Fruit fly (Drosophila melanogaster) whole organism, embryonic: ENCODE measurements around the gene rictor.

ENCODE experiments used
- Asciz ChIP-seq: fragments of 200-800 bp; sonication (Bioruptor generic); optimal IDR thresholded peaks from 2 replicates; lab custom pipeline; 2017; ENCODE audit warnings: missing biosample characterization, mild to moderate bottlenecking, missing genetic modification characterization, missing genetic modification reagents
- Atf-2 ChIP-seq: fragments of 200-800 bp; sonication (Bioruptor generic); optimal IDR thresholded peaks from 2 replicates; lab custom pipeline; 2016; ENCODE audit warnings: missing biosample characterization, missing genetic modification characterization
- Bgb ChIP-seq: fragments of 200-800 bp; sonication (Bioruptor generic); IDR thresholded peaks from 2 replicates; pipeline ENCODE4 v1.3.6; 2022; ENCODE audit warnings: missing biosample characterization, missing genetic modification characterization; ENCODE audit not compliant: partially characterized antibody
- CG11398 ChIP-seq: fragments of 200-800 bp; sonication (Bioruptor generic); optimal IDR thresholded peaks from 2 replicates; lab custom pipeline; 2016; ENCODE audit warnings: missing biosample characterization, missing genetic modification characterization
- CG13123 ChIP-seq: fragments of 200-800 bp; sonication (Bioruptor generic); optimal IDR thresholded peaks from 2 replicates; lab custom pipeline; 2016; ENCODE audit warnings: missing biosample characterization, missing genetic modification characterization
- CG16863 ChIP-seq: fragments of 200-800 bp; sonication (Bioruptor generic); optimal IDR thresholded peaks from 3 replicates; lab custom pipeline; 2016; ENCODE audit warnings: missing biosample characterization, missing genetic modification characterization
- CG17359 ChIP-seq: fragments of 200-800 bp; sonication (Bioruptor generic); optimal IDR thresholded peaks from 3 replicates; lab custom pipeline; 2018; ENCODE audit warnings: missing biosample characterization, mild to moderate bottlenecking, missing genetic modification characterization, moderate library complexity
- CG17568 ChIP-seq: fragments of 200-800 bp; sonication (Bioruptor generic); optimal IDR thresholded peaks from 2 replicates; lab custom pipeline; 2018; ENCODE audit warnings: missing biosample characterization, mild to moderate bottlenecking, missing genetic modification characterization, moderate library complexity
- CG17802 ChIP-seq: fragments of 200-800 bp; sonication (Bioruptor generic); optimal IDR thresholded peaks from 2 replicates; lab custom pipeline; 2018; ENCODE audit warnings: missing biosample characterization, mild to moderate bottlenecking, missing genetic modification characterization, moderate library complexity
- CG18262 ChIP-seq: fragments of 200-800 bp; optimal IDR thresholded peaks from 3 replicates; lab custom pipeline; 2019; ENCODE audit warnings: missing biosample characterization, mild to moderate bottlenecking, missing genetic modification characterization, moderate library complexity
- CG18599 ChIP-seq: fragments of 200-800 bp; sonication (Bioruptor generic); optimal IDR thresholded peaks from 3 replicates; lab custom pipeline; 2017; ENCODE audit warnings: missing biosample characterization, missing genetic modification characterization, mild to moderate bottlenecking, moderate library complexity, missing genetic modification reagents
- CG2199 ChIP-seq: fragments of 200-800 bp; sonication (Bioruptor generic); IDR thresholded peaks from 3 replicates; pipeline ENCODE4 v1.3.6; 2022; ENCODE audit warnings: missing biosample characterization, missing genetic modification characterization
- CG4360 ChIP-seq: fragments of 200-800 bp; sonication (Bioruptor generic); IDR thresholded peaks from 2 replicates; pipeline ENCODE4 v1.3.6; 2022; ENCODE audit warnings: missing biosample characterization, missing genetic modification characterization
- CG6272 ChIP-seq: fragments of 200-800 bp; sonication (Bioruptor generic); IDR thresholded peaks from 2 replicates; pipeline ENCODE4 v1.3.6; 2022; ENCODE audit warnings: missing biosample characterization, missing genetic modification characterization
- CG6654 ChIP-seq: fragments of 200-800 bp; sonication (Bioruptor generic); optimal IDR thresholded peaks from 2 replicates; lab custom pipeline; 2017; ENCODE audit warnings: missing biosample characterization, mild to moderate bottlenecking, missing genetic modification characterization
- CG6813 ChIP-seq: fragments of 200-800 bp; sonication (Bioruptor generic); optimal IDR thresholded peaks from 2 replicates; lab custom pipeline; 2017; ENCODE audit warnings: missing biosample characterization, missing genetic modification characterization, mild to moderate bottlenecking, moderate library complexity, missing genetic modification reagents
- CG8290 ChIP-seq, 3 experiments: fragments of 200-800 bp; sonication (Bioruptor generic); optimal IDR thresholded peaks; 2 replicates each; lab custom pipeline; 2016 to 2019; ENCODE audit warnings: missing biosample characterization in 3 of 3, missing genetic modification characterization in 3 of 3, mild to moderate bottlenecking in 2 of 3, moderate library complexity in 1 of 3
- CG9797 ChIP-seq: fragments of 200-800 bp; sonication (Bioruptor generic); optimal IDR thresholded peaks from 3 replicates; lab custom pipeline; 2018; ENCODE audit warnings: missing biosample characterization, mild to moderate bottlenecking, missing genetic modification characterization
- CG9817 ChIP-seq: fragments of 200-800 bp; sonication (Bioruptor generic); optimal IDR thresholded peaks from 2 replicates; lab custom pipeline; 2018; ENCODE audit warnings: missing biosample characterization, mild to moderate bottlenecking, missing genetic modification characterization, moderate library complexity
- Dfd ChIP-seq, 2 experiments: fragments of >200 bp; optimal IDR thresholded peaks; 2 replicates each; lab custom pipeline; 2017; ENCODE audit warnings: missing biosample characterization in 2 of 2, missing genetic modification characterization in 2 of 2
- Dip2 ChIP-seq: fragments of 200-800 bp; sonication (Bioruptor generic); IDR thresholded peaks from 2 replicates; pipeline ENCODE4 v1.3.6; 2022; ENCODE audit warnings: missing biosample characterization, missing genetic modification characterization
- E2f2 ChIP-seq: fragments of 200-800 bp; sonication (Bioruptor generic); IDR thresholded peaks from 2 replicates; pipeline ENCODE4 v1.3.6; 2022; ENCODE audit warnings: missing biosample characterization, missing genetic modification characterization
- Hey ChIP-seq: fragments of 200-800 bp; sonication (Bioruptor generic); optimal IDR thresholded peaks from 3 replicates; lab custom pipeline; 2018; ENCODE audit warnings: missing biosample characterization, mild to moderate bottlenecking, missing genetic modification characterization
- Hmr ChIP-seq: fragments of 200-800 bp; sonication (Bioruptor generic); optimal IDR thresholded peaks from 3 replicates; lab custom pipeline; 2017; ENCODE audit warnings: mild to moderate bottlenecking, missing biosample characterization, missing genetic modification reagents, missing genetic modification characterization
- Hr78 ChIP-seq, 2 experiments: fragments of 200-800 bp in 1 of 2; fragments of >200 bp in 1 of 2; sonication (Bioruptor generic) in 1 of 2; optimal IDR thresholded peaks; 2 replicates each; lab custom pipeline; 2017 to 2019; ENCODE audit warnings: missing biosample characterization in 2 of 2, missing genetic modification characterization in 2 of 2, mild to moderate bottlenecking in 1 of 2, moderate library complexity in 1 of 2
- Med ChIP-seq: fragments of 200-800 bp; sonication (Bioruptor generic); peaks from one replicate; lab custom pipeline; 2016; ENCODE audit warnings: missing biosample characterization, missing genetic modification characterization, mild to moderate bottlenecking, inconsistent platforms, moderate library complexity
- Mes4 ChIP-seq: fragments of 200-800 bp; sonication (Bioruptor generic); optimal IDR thresholded peaks from 2 replicates; lab custom pipeline; 2016; ENCODE audit warnings: missing biosample characterization, missing genetic modification characterization
- Mrtf ChIP-seq: fragments of 200-800 bp; sonication (Bioruptor generic); IDR thresholded peaks from 3 replicates; pipeline ENCODE4 v1.3.6; 2022; ENCODE audit warnings: missing biosample characterization, missing genetic modification characterization
- Neu2 ChIP-seq: fragments of 200-800 bp; sonication (Bioruptor generic); optimal IDR thresholded peaks from 3 replicates; lab custom pipeline; 2016; ENCODE audit warnings: missing biosample characterization, missing genetic modification characterization, borderline replicate concordance
- ac ChIP-seq: fragments of 200-800 bp; sonication (Bioruptor generic); optimal IDR thresholded peaks from 3 replicates; lab custom pipeline; 2017; ENCODE audit warnings: missing biosample characterization, mild to moderate bottlenecking, missing genetic modification characterization
- ato ChIP-seq: fragments of 200-800 bp; sonication (Bioruptor generic); IDR thresholded peaks from 2 replicates; pipeline ENCODE4 v1.3.6; 2022; ENCODE audit warnings: missing biosample characterization, missing genetic modification characterization; ENCODE audit not compliant: partially characterized antibody
- cwo ChIP-seq: fragments of 200-800 bp; sonication (Bioruptor generic); optimal IDR thresholded peaks from 3 replicates; lab custom pipeline; 2017; ENCODE audit warnings: missing biosample characterization, missing genetic modification characterization, mild to moderate bottlenecking, moderate library complexity, missing genetic modification reagents
- dmrt11E ChIP-seq: fragments of 200-800 bp; sonication (Bioruptor generic); optimal IDR thresholded peaks from 3 replicates; lab custom pipeline; 2018; ENCODE audit warnings: missing biosample characterization, mild to moderate bottlenecking, missing genetic modification characterization, moderate library complexity
- eyg ChIP-seq: fragments of 200-800 bp; sonication (Bioruptor generic); optimal IDR thresholded peaks from 3 replicates; lab custom pipeline; 2016; ENCODE audit warnings: missing biosample characterization, missing genetic modification characterization
- gro ChIP-seq: fragments of 200-800 bp; sonication (Bioruptor generic); optimal IDR thresholded peaks from 2 replicates; lab custom pipeline; 2016; ENCODE audit warnings: missing biosample characterization, missing genetic modification characterization
- hth ChIP-seq: fragments of >200 bp; optimal IDR thresholded peaks from 2 replicates; lab custom pipeline; 2017; ENCODE audit warnings: inconsistent platforms
- inv ChIP-seq: fragments of 200-800 bp; sonication (Bioruptor generic); IDR thresholded peaks from 2 replicates; pipeline ENCODE4 v1.3.6; 2022; ENCODE audit warnings: missing biosample characterization, missing genetic modification characterization; ENCODE audit not compliant: partially characterized antibody
- jigr1 ChIP-seq: fragments of 200-800 bp; sonication (Bioruptor generic); IDR thresholded peaks from 3 replicates; pipeline ENCODE4 v1.3.6; 2022; ENCODE audit warnings: missing biosample characterization, missing genetic modification characterization
- kay ChIP-seq: fragments of 200-800 bp; sonication (Bioruptor generic); optimal IDR thresholded peaks from 2 replicates; lab custom pipeline; 2016; ENCODE audit warnings: missing biosample characterization, missing genetic modification characterization
- lov ChIP-seq, 2 experiments: fragments of 200-800 bp in 1 of 2; fragments of >200 bp in 1 of 2; sonication (Bioruptor generic) in 1 of 2; IDR thresholded peaks in 1 of 2; optimal IDR thresholded peaks in 1 of 2; 2 replicates in 1 of 2; 3 replicates in 1 of 2; pipeline versions ENCODE4 v1.3.6 to Lab custom; 2017 to 2022; ENCODE audit warnings: missing biosample characterization in 1 of 2, missing genetic modification characterization in 1 of 2
- luna ChIP-seq: fragments of 200-800 bp; sonication (Bioruptor generic); optimal IDR thresholded peaks from 2 replicates; lab custom pipeline; 2016; ENCODE audit warnings: missing biosample characterization, missing genetic modification characterization
- mirr ChIP-seq: fragments of 200-800 bp; sonication (Bioruptor generic); optimal IDR thresholded peaks from 3 replicates; lab custom pipeline; 2018; ENCODE audit warnings: missing biosample characterization, mild to moderate bottlenecking, missing genetic modification characterization
- mld ChIP-seq: fragments of 200-800 bp; sonication (Bioruptor generic); IDR thresholded peaks from 3 replicates; pipeline ENCODE4 v1.3.6; 2022; ENCODE audit warnings: missing biosample characterization, missing genetic modification characterization; ENCODE audit not compliant: partially characterized antibody
- ranshi ChIP-seq: fragments of 200-800 bp; sonication (Bioruptor generic); IDR thresholded peaks from 2 replicates; pipeline ENCODE4 v1.3.6; 2022; ENCODE audit warnings: missing biosample characterization, missing genetic modification characterization
- scrt ChIP-seq: fragments of 200-800 bp; sonication (Bioruptor generic); optimal IDR thresholded peaks from 2 replicates; lab custom pipeline; 2018; ENCODE audit warnings: missing biosample characterization, mild to moderate bottlenecking, missing genetic modification characterization, moderate library complexity
- shn ChIP-seq: fragments of 200-800 bp; sonication (Bioruptor generic); optimal IDR thresholded peaks from 3 replicates; lab custom pipeline; 2016; ENCODE audit warnings: missing biosample characterization, missing genetic modification characterization
- slou ChIP-seq: fragments of 200-800 bp; sonication (Bioruptor generic); optimal IDR thresholded peaks from 3 replicates; lab custom pipeline; 2016; ENCODE audit warnings: missing biosample characterization, missing genetic modification characterization
- tin ChIP-seq: fragments of 200-800 bp; sonication (Bioruptor generic); optimal IDR thresholded peaks from 3 replicates; lab custom pipeline; 2016; ENCODE audit warnings: missing biosample characterization, missing genetic modification characterization
- unc-4 ChIP-seq: fragments of 200-800 bp; sonication (Bioruptor generic); IDR thresholded peaks from 2 replicates; pipeline ENCODE4 v1.3.6; 2022; ENCODE audit warnings: missing biosample characterization, missing genetic modification characterization; ENCODE audit not compliant: partially characterized antibody
- unpg ChIP-seq: fragments of 200-800 bp; sonication (Bioruptor generic); optimal IDR thresholded peaks from 3 replicates; lab custom pipeline; 2018; ENCODE audit warnings: missing biosample characterization, mild to moderate bottlenecking, missing genetic modification characterization, moderate library complexity

The rictor gene

DNA sequence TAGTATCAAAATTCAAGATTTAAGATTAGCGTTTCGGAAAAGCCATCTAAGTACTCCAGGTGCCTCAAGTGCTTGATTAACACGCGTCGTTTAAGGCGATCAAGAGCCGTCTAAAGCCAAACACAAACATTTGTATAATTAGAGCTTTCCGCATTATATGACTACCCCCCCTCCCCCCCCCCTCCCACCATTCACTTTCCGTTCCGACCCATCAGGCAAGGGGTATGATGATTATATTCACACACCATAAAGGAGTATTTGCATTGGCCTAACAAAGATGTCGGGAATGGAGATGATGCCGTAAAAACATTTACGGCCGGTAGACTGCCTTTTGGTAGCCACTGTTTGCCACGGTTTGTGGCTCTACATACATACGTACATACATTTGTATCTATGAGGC lies 45.5 kb upstream of the rictor start (continued):
- TF ChIP-seq Hmr (GFP tag; lab: Kevin White, UChicago) (peak; percentile 62), Hr78 (GFP tag; optimal IDR thresholded peaks at IDR 0.05; lab: Kevin White, UChicago) (no peak), shn (no peak), CG17359 (tag; lab: Kevin White, UChicago) (peak; percentile 40), hth (lab: Kevin White, UChicago) (no peak), CG17568 (no peak), CG8290 (GFP tag; optimal IDR thresholded peaks at IDR 0.05; lab: Kevin White, UChicago) (no peak), CG8290 (tag; optimal IDR thresholded peaks at IDR 0.05; lab: Kevin White, UChicago) (peak in 1 of 2 experiments; percentile 76), CG6654 (GFP tag; lab: Kevin White, UChicago) (no peak), CG4360 (no peak), Atf-2 (GFP tag; lab: Kevin White, UChicago) (no peak), cwo (GFP tag; lab: Kevin White, UChicago) (peak; percentile 30), E2f2 (no peak), slou (GFP tag; lab: Kevin White, UChicago) (no peak), CG6272 (GFP tag; lab: Robert Waterston, UW) (no peak), Bgb (GFP tag; lab: Robert Waterston, UW) (no peak), unpg (GFP tag; lab: Kevin White, UChicago) (peak; percentile 30), CG11398 (GFP tag; lab: Kevin White, UChicago) (no peak), CG2199 (GFP tag; lab: Robert Waterston, UW) (no peak), CG6813 (GFP tag; lab: Kevin White, UChicago) (peak; percentile 15), CG9797 (GFP tag; lab: Kevin White, UChicago) (no peak), luna (GFP tag; lab: Kevin White, UChicago) (no peak), CG16863 (no peak), Neu2 (GFP tag; lab: Kevin White, UChicago) (no peak), jigr1 (GFP tag; lab: Robert Waterston, UW) (no peak), Dip2 (GFP tag; lab: Robert Waterston, UW) (no peak), mld (no peak), ranshi (GFP tag; lab: Robert Waterston, UW) (no peak), CG18262 (tag; lab: Kevin White, UChicago) (no peak), tin (GFP tag; lab: Kevin White, UChicago) (no peak), CG17802 (no peak), ac (GFP tag; lab: Kevin White, UChicago) (no peak), Hey (tag; lab: Kevin White, UChicago) (peak; percentile 23), kay (GFP tag; lab: Kevin White, UChicago) (no peak), dmrt11E (no peak), scrt (GFP tag; lab: Kevin White, UChicago) (peak; percentile 19), eyg (GFP tag; lab: Kevin White, UChicago) (no peak), gro (GFP tag; lab: Kevin White, UChicago) (no peak), CG9817 (tag; lab: Kevin White, UChicago) (peak; percentile 9), CG13123 (GFP tag; lab: Kevin White, UChicago) (no peak), mirr (GFP tag; lab: Kevin White, UChicago) (peak; percentile 63), CG18599 (GFP tag; lab: Kevin White, UChicago) (peak; percentile 63), Asciz (peak; percentile 23), Med (GFP tag; lab: Kevin White, UChicago) (peak; percentile 64), Mes4 (GFP tag; lab: Kevin White, UChicago) (no peak), lov (optimal IDR thresholded peaks at IDR 0.05; lab: Kevin White, UChicago) (no peak), lov (GFP tag; IDR thresholded peaks at IDR 0.05; lab: Robert Waterston, UW) (no peak), inv (GFP tag; lab: Robert Waterston, UW) (no peak), Mrtf (GFP tag; lab: Robert Waterston, UW) (no peak), ato (GFP tag; lab: Robert Waterston, UW) (no peak), unc-4 (no peak), Dfd (GFP tag; optimal IDR thresholded peaks at IDR 0.05; lab: Kevin White, UChicago) (no peak)
